Worm (Caenorhabditis elegans): Measurements from ENCODE around the gene C25E10.5.

- TF ChIP-seq zip-8 (tag; optimal IDR thresholded peaks at IDR 0.05) (no peak), snpc-4 (tag; optimal IDR thresholded peaks at IDR 0.05) (no peak), elt-1 (tag; optimal IDR thresholded peaks at IDR 0.05; ENCODE audit: borderline replicate concordance, insufficient read depth) (no peak), nhr-12 (tag; optimal IDR thresholded peaks at IDR 0.05) (no peak), sptf-1 (tag; optimal IDR thresholded peaks at IDR 0.05) (no peak), drap-1 (GFP tag; optimal IDR thresholded peaks at IDR 0.05) (no peak), ztf-11 (tag; optimal IDR thresholded peaks at IDR 0.05) (no peak), nhr-28 (tag; optimal IDR thresholded peaks at IDR 0.05) (no peak), unc-62 (GFP tag; optimal IDR thresholded peaks at IDR 0.05) (no peak), cnd-1 (tag; optimal IDR thresholded peaks at IDR 0.05) (no peak)
These were observed 18.9 kb downstream of the C25E10.5 start for ce11 chrV:9049271-9049670.
